Worm (Caenorhabditis elegans) whole organism, young adult: ENCODE data around the gene nsph-1.1.

ENCODE experiments used
- B0261.1 ChIP-seq: sonication (generic microtip); optimal IDR thresholded peaks from 2 replicates; lab custom pipeline; 2016; ENCODE audit warnings: mild to moderate bottlenecking, missing genetic modification characterization, moderate library complexity, missing compliant biosample characterization
- C06A6.2 ChIP-seq: fragments of 200-800 bp; sonication (Bioruptor generic); conservative IDR thresholded peaks from 2 replicates; pipeline ENCODE4 v1.3.6; 2022; ENCODE audit warnings: missing genetic modification characterization, missing compliant biosample characterization
- C17E4.6 ChIP-seq: fragments of 200-800 bp; sonication (Bioruptor generic); IDR thresholded peaks from 2 replicates; pipeline ENCODE4 v1.3.6; 2022; ENCODE audit warnings: missing genetic modification reagents, missing genetic modification characterization, missing compliant biosample characterization
- F23B12.7 ChIP-seq: sonication (generic microtip); optimal IDR thresholded peaks from 2 replicates; lab custom pipeline; 2017; ENCODE audit warnings: missing genetic modification characterization, mild to moderate bottlenecking, missing compliant biosample characterization, antibody characterized with exemption, moderate library complexity; ENCODE audit not compliant: insufficient read depth
- F33H1.4 ChIP-seq: fragments of 200-800 bp; sonication (Bioruptor generic); IDR thresholded peaks from 2 replicates; pipeline ENCODE4 v1.3.6; 2022; ENCODE audit warnings: missing genetic modification reagents, missing genetic modification characterization, missing compliant biosample characterization
- F37B4.10 ChIP-seq: fragments of 200-800 bp; sonication (Bioruptor generic); IDR thresholded peaks from 2 replicates; pipeline ENCODE4 v1.3.6; 2022; ENCODE audit warnings: missing genetic modification characterization, missing compliant biosample characterization
- F52B5.7 ChIP-seq: sonication (generic microtip); optimal IDR thresholded peaks from 2 replicates; lab custom pipeline; 2016; ENCODE audit warnings: mild to moderate bottlenecking, missing genetic modification characterization, missing compliant biosample characterization
- F55B11.4 ChIP-seq: sonication (generic microtip); optimal IDR thresholded peaks from 2 replicates; lab custom pipeline; 2016; ENCODE audit warnings: missing compliant biosample characterization, missing genetic modification characterization, borderline replicate concordance; ENCODE audit not compliant: insufficient read depth
- F57A8.1 ChIP-seq: fragments of 200-800 bp; sonication (Bioruptor generic); optimal IDR thresholded peaks from 2 replicates; lab custom pipeline; 2018; ENCODE audit warnings: mild to moderate bottlenecking, missing genetic modification characterization, moderate library complexity, missing compliant biosample characterization
- K11D2.4 ChIP-seq: fragments of 200-800 bp; sonication (Bioruptor generic); IDR thresholded peaks from 2 replicates; pipeline ENCODE4 v1.3.6; 2022; ENCODE audit warnings: missing genetic modification reagents, missing genetic modification characterization, missing compliant biosample characterization
- Y53G8AR.9 ChIP-seq: fragments of 200-800 bp; sonication (Bioruptor generic); conservative IDR thresholded peaks from 2 replicates; pipeline ENCODE4 v1.3.6; 2022; ENCODE audit warnings: missing genetic modification reagents, missing genetic modification characterization, missing compliant biosample characterization
- Y56A3A.18 ChIP-seq: fragments of 200-800 bp; sonication (Bioruptor generic); IDR thresholded peaks from 2 replicates; pipeline ENCODE4 v1.3.6; 2022; ENCODE audit warnings: missing genetic modification reagents, missing genetic modification characterization, missing compliant biosample characterization
- Y95B8A.8 ChIP-seq: fragments of 200-800 bp; sonication (Bioruptor generic); IDR thresholded peaks from 2 replicates; pipeline ENCODE4 v1.3.6; 2022; ENCODE audit warnings: missing genetic modification reagents, missing genetic modification characterization, missing compliant biosample characterization
- aptf-2 ChIP-seq: fragments of 200-800 bp; sonication (Bioruptor generic); conservative IDR thresholded peaks from 2 replicates; pipeline ENCODE4 v1.3.6; 2022; ENCODE audit warnings: missing genetic modification reagents, missing genetic modification characterization, missing compliant biosample characterization
- attf-5 ChIP-seq: fragments of 200-800 bp; sonication (Bioruptor generic); optimal IDR thresholded peaks from 2 replicates; lab custom pipeline; 2018; ENCODE audit warnings: mild to moderate bottlenecking, missing genetic modification characterization, missing compliant biosample characterization
- attf-6 ChIP-seq: fragments of 200-800 bp; sonication (Bioruptor generic); IDR thresholded peaks from 2 replicates; pipeline ENCODE4 v1.3.6; 2022; ENCODE audit warnings: missing genetic modification reagents, missing genetic modification characterization, missing compliant biosample characterization
- dox-1 ChIP-seq: fragments of 200-800 bp; sonication (Bioruptor generic); IDR thresholded peaks from 2 replicates; pipeline ENCODE4 v1.3.6; 2022; ENCODE audit warnings: missing genetic modification reagents, missing genetic modification characterization, missing compliant biosample characterization
- dpl-1 ChIP-seq: fragments of 150-350 bp; optimal IDR thresholded peaks from 2 replicates; lab custom pipeline; 2014; ENCODE audit warnings: missing biosample characterization, missing genetic modification reagents, missing genetic modification characterization
- efl-1 ChIP-seq: fragments of 150-350 bp; optimal IDR thresholded peaks from 2 replicates; lab custom pipeline; 2014; ENCODE audit warnings: missing biosample characterization, missing genetic modification reagents, missing genetic modification characterization
- egl-44 ChIP-seq: fragments of 200-800 bp; sonication (Bioruptor generic); IDR thresholded peaks from 2 replicates; pipeline ENCODE4 v1.3.6; 2022; ENCODE audit warnings: missing genetic modification reagents, missing genetic modification characterization, missing compliant biosample characterization
- egrh-3 ChIP-seq: fragments of 200-800 bp; sonication (Bioruptor generic); IDR thresholded peaks from 2 replicates; pipeline ENCODE4 v1.3.6; 2022; ENCODE audit warnings: missing genetic modification reagents, missing genetic modification characterization, missing compliant biosample characterization
- ekl-4 ChIP-seq: fragments of 200-800 bp; sonication (Bioruptor generic); IDR thresholded peaks from 2 replicates; pipeline ENCODE4 v1.3.6; 2022; ENCODE audit warnings: missing genetic modification reagents, missing genetic modification characterization, missing compliant biosample characterization
- gei-17 ChIP-seq: fragments of 200-800 bp; sonication (Bioruptor generic); optimal IDR thresholded peaks from 2 replicates; lab custom pipeline; 2018; ENCODE audit warnings: mild to moderate bottlenecking, missing genetic modification characterization, missing compliant biosample characterization
- hrde-1 ChIP-seq: sonication (generic microtip); optimal IDR thresholded peaks from 2 replicates; lab custom pipeline; 2016; ENCODE audit warnings: missing genetic modification characterization, mild to moderate bottlenecking, missing compliant biosample characterization, moderate library complexity, missing genotype, missing genetic modification reagents, borderline replicate concordance
- hsf-1 ChIP-seq: fragments of 200-800 bp; sonication (Bioruptor generic); IDR thresholded peaks from 2 replicates; pipeline ENCODE4 v1.3.6; 2022; ENCODE audit warnings: missing genetic modification reagents, missing genetic modification characterization, missing compliant biosample characterization
- lin-35 ChIP-seq, 3 experiments: fragments of 150-350 bp in 2 of 3; sonication (generic microtip) in 1 of 3; optimal IDR thresholded peaks; 2 replicates each; lab custom pipeline; 2014 to 2018; ENCODE audit warnings: missing biosample characterization in 3 of 3, missing genetic modification characterization in 3 of 3, missing genetic modification reagents in 3 of 3
- lir-1 ChIP-seq: fragments of 200-800 bp; sonication (Bioruptor generic); conservative IDR thresholded peaks from 2 replicates; pipeline ENCODE4 v1.3.6; 2022; ENCODE audit warnings: missing genetic modification reagents, missing genetic modification characterization, missing compliant biosample characterization
- lsl-1 ChIP-seq: fragments of 200-800 bp; sonication (Bioruptor generic); optimal IDR thresholded peaks from 2 replicates; lab custom pipeline; 2018; ENCODE audit warnings: mild to moderate bottlenecking, missing genetic modification characterization, moderate library complexity, missing compliant biosample characterization
- madf-3 ChIP-seq: fragments of 200-800 bp; sonication (Bioruptor generic); IDR thresholded peaks from 2 replicates; pipeline ENCODE4 v1.3.6; 2022; ENCODE audit warnings: missing genetic modification reagents, missing genetic modification characterization, missing compliant biosample characterization
- madf-8 ChIP-seq: fragments of 200-800 bp; sonication (Bioruptor generic); conservative IDR thresholded peaks from 2 replicates; pipeline ENCODE4 v1.3.6; 2022; ENCODE audit warnings: missing genetic modification reagents, missing genetic modification characterization, missing compliant biosample characterization
- nfya-1 ChIP-seq: sonication (generic microtip); optimal IDR thresholded peaks from 2 replicates; lab custom pipeline; 2017; ENCODE audit warnings: antibody characterized with exemption, missing compliant biosample characterization, missing genetic modification characterization, borderline replicate concordance; ENCODE audit not compliant: insufficient read depth
- nhr-27 ChIP-seq: fragments of 200-800 bp; sonication (Bioruptor generic); optimal IDR thresholded peaks from 2 replicates; lab custom pipeline; 2018; ENCODE audit warnings: mild to moderate bottlenecking, missing genetic modification characterization, moderate library complexity, missing compliant biosample characterization
- nhr-80 ChIP-seq: sonication (generic microtip); optimal IDR thresholded peaks from 2 replicates; lab custom pipeline; 2016; ENCODE audit warnings: missing genetic modification characterization, missing compliant biosample characterization
- rcor-1 ChIP-seq: fragments of 200-800 bp; sonication (Bioruptor generic); IDR thresholded peaks from 2 replicates; pipeline ENCODE4 v1.3.6; 2022; ENCODE audit warnings: missing genetic modification reagents, missing genetic modification characterization, missing compliant biosample characterization
- rec-8 ChIP-seq, 2 experiments: sonication (generic microtip); optimal IDR thresholded peaks; 2 replicates each; lab custom pipeline; 2016; ENCODE audit warnings: mild to moderate bottlenecking in 2 of 2, missing genetic modification characterization in 2 of 2, missing genetic modification reagents in 2 of 2, missing genotype in 2 of 2, missing biosample characterization in 1 of 2, missing compliant biosample characterization in 1 of 2, moderate library complexity in 1 of 2
- sea-2 ChIP-seq: fragments of 200-800 bp; sonication (Bioruptor generic); IDR thresholded peaks from 2 replicates; pipeline ENCODE4 v1.3.6; 2022; ENCODE audit warnings: missing genetic modification characterization, missing compliant biosample characterization
- snpc-1.1 ChIP-seq: sonication (generic microtip); optimal IDR thresholded peaks from 2 replicates; lab custom pipeline; 2017; ENCODE audit warnings: missing genetic modification characterization, mild to moderate bottlenecking, missing compliant biosample characterization, antibody characterized with exemption, moderate library complexity, missing genotype, missing genetic modification reagents; ENCODE audit not compliant: insufficient read depth
- tbx-9 ChIP-seq: sonication (generic microtip); optimal IDR thresholded peaks from 2 replicates; lab custom pipeline; 2016; ENCODE audit warnings: borderline replicate concordance, missing genetic modification characterization, inconsistent platforms, missing compliant biosample characterization
- tlf-1 ChIP-seq: fragments of 200-800 bp; sonication (Bioruptor generic); optimal IDR thresholded peaks from 2 replicates; lab custom pipeline; 2018; ENCODE audit warnings: mild to moderate bottlenecking, missing genetic modification characterization, missing compliant biosample characterization
- ztf-18 ChIP-seq: sonication (generic microtip); optimal IDR thresholded peaks from 2 replicates; lab custom pipeline; 2016; ENCODE audit warnings: missing genotype, mild to moderate bottlenecking, missing genetic modification characterization, missing compliant biosample characterization
- ztf-28 ChIP-seq: fragments of 200-800 bp; sonication (Bioruptor generic); IDR thresholded peaks from 2 replicates; pipeline ENCODE4 v1.3.6; 2022; ENCODE audit warnings: missing genetic modification reagents, missing genetic modification characterization, missing compliant biosample characterization

The nsph-1.1 gene

ce11 chrII:8747939-8748352 lies 18.6 kb upstream of the nsph-1.1 start (continued):
- TF ChIP-seq hsf-1 (GFP tag; lab: Robert Waterston, UW) (no peak), C17E4.6 (GFP tag; lab: Robert Waterston, UW) (no peak), rec-8 (tag; optimal IDR thresholded peaks at IDR 0.05; lab: Kevin White, UChicago) (no peak), F55B11.4 (tag; lab: Kevin White, UChicago) (no peak), tbx-9 (tag; lab: Kevin White, UChicago) (peak; percentile 58), F23B12.7 (tag; lab: Kevin White, UChicago) (no peak), F33H1.4 (no peak), Y56A3A.18 (no peak), attf-6 (no peak), egl-44 (GFP tag; lab: Robert Waterston, UW) (no peak; the same call in 1 of the 2 replicates), K11D2.4 (GFP tag; lab: Robert Waterston, UW) (no peak), nfya-1 (tag; lab: Kevin White, UChicago) (no peak), tlf-1 (no peak), aptf-2 (GFP tag; lab: Robert Waterston, UW) (no peak), F37B4.10 (GFP tag; lab: Robert Waterston, UW) (no peak), lsl-1 (GFP tag; lab: Kevin White, UChicago) (no peak), dox-1 (GFP tag; lab: Robert Waterston, UW) (peak; percentile 10; the same call in 1 of the 2 replicates), ekl-4 (GFP tag; lab: Robert Waterston, UW) (no peak), ztf-18 (tag; lab: Kevin White, UChicago) (no peak), Y95B8A.8 (GFP tag; lab: Robert Waterston, UW) (no peak), F52B5.7 (peak; percentile 4), F57A8.1 (GFP tag; lab: Kevin White, UChicago) (no peak), madf-8 (no peak), egrh-3 (GFP tag; lab: Robert Waterston, UW) (no peak), ztf-28 (0 out of 2 replicates have a peak, but pooled peaks have one; percentile 25), madf-3 (GFP tag; lab: Robert Waterston, UW) (no peak), C06A6.2 (GFP tag; lab: Robert Waterston, UW) (no peak), hrde-1 (tag; lab: Kevin White, UChicago) (no peak), Y53G8AR.9 (no peak), snpc-1.1 (tag; lab: Kevin White, UChicago) (no peak), gei-17 (GFP tag; lab: Kevin White, UChicago) (no peak), sea-2 (GFP tag; lab: Robert Waterston, UW) (no peak), B0261.1 (tag; lab: Kevin White, UChicago) (no peak), rcor-1 (no peak), lin-35 (GFP tag; optimal IDR thresholded peaks at IDR 0.05; lab: Kevin White, UChicago) (no peak), efl-1 (GFP tag; lab: Kevin White, UChicago) (no peak), dpl-1 (GFP tag; lab: Kevin White, UChicago) (no peak), nhr-80 (no peak), nhr-27 (tag; lab: Kevin White, UChicago) (no peak), attf-5 (GFP tag; lab: Kevin White, UChicago) (no peak), lir-1 (GFP tag; lab: Robert Waterston, UW) (no peak)
- TF ChIP-seq, all 124 proteins: peak for 8
